Fruit fly (Drosophila melanogaster) whole organism, embryonic: Measurements from ENCODE around the gene CG7006.

Experiments
- CG10209 ChIP-seq: fragments of 200-800 bp; sonication (Bioruptor generic); optimal IDR thresholded peaks from 3 replicates; lab custom pipeline; 2017; ENCODE audit warnings: missing biosample characterization, mild to moderate bottlenecking, missing genetic modification characterization, missing genetic modification reagents
- CG10565 ChIP-seq: fragments of 200-800 bp; sonication (Bioruptor generic); optimal IDR thresholded peaks from 3 replicates; lab custom pipeline; 2016; ENCODE audit warnings: missing biosample characterization, mild to moderate bottlenecking, missing genetic modification characterization
- CG11085 ChIP-seq: fragments of 200-800 bp; sonication (Bioruptor generic); IDR thresholded peaks from 2 replicates; pipeline ENCODE4 v1.3.6; 2022; ENCODE audit warnings: missing biosample characterization, missing genetic modification characterization
- CG11093 ChIP-seq: fragments of 200-800 bp; sonication (Bioruptor generic); IDR thresholded peaks from 3 replicates; pipeline ENCODE4 v1.3.6; 2022; ENCODE audit warnings: missing biosample characterization, missing genetic modification characterization
- CG12155 ChIP-seq: fragments of 200-800 bp; sonication (Bioruptor generic); optimal IDR thresholded peaks from 3 replicates; lab custom pipeline; 2016; ENCODE audit warnings: missing biosample characterization, missing genetic modification characterization
- CG17802 ChIP-seq: fragments of 200-800 bp; sonication (Bioruptor generic); optimal IDR thresholded peaks from 2 replicates; lab custom pipeline; 2018; ENCODE audit warnings: missing biosample characterization, mild to moderate bottlenecking, missing genetic modification characterization, moderate library complexity
- CG18764 ChIP-seq: fragments of 200-800 bp; sonication (Bioruptor generic); optimal IDR thresholded peaks from 3 replicates; lab custom pipeline; 2016; ENCODE audit warnings: missing biosample characterization, missing genetic modification characterization
- CG2120 ChIP-seq: fragments of 200-800 bp; sonication (Bioruptor generic); optimal IDR thresholded peaks from 3 replicates; lab custom pipeline; 2016; ENCODE audit warnings: missing biosample characterization, missing genetic modification characterization
- CG2712 ChIP-seq: fragments of 200-800 bp; optimal IDR thresholded peaks from 3 replicates; lab custom pipeline; 2019; ENCODE audit warnings: missing biosample characterization, mild to moderate bottlenecking, missing genetic modification characterization, moderate library complexity
- CG3281 ChIP-seq: fragments of 200-800 bp; sonication (Bioruptor generic); optimal IDR thresholded peaks from 3 replicates; lab custom pipeline; 2017; ENCODE audit warnings: missing biosample characterization, mild to moderate bottlenecking, missing genetic modification characterization
- CG42726 ChIP-seq: fragments of 200-800 bp; sonication (Bioruptor generic); IDR thresholded peaks from 2 replicates; pipeline ENCODE4 v1.3.6; 2022; ENCODE audit warnings: missing biosample characterization, missing genetic modification characterization; ENCODE audit not compliant: partially characterized antibody
- CG4328 ChIP-seq: fragments of 200-800 bp; sonication (Bioruptor generic); optimal IDR thresholded peaks from 3 replicates; lab custom pipeline; 2017; ENCODE audit warnings: missing biosample characterization, missing genetic modification reagents, missing genetic modification characterization
- CG4854 ChIP-seq: fragments of 200-800 bp; sonication (Bioruptor generic); optimal IDR thresholded peaks from 2 replicates; lab custom pipeline; 2016; ENCODE audit warnings: missing biosample characterization, missing genetic modification characterization, inconsistent platforms
- CG6813 ChIP-seq: fragments of 200-800 bp; sonication (Bioruptor generic); optimal IDR thresholded peaks from 2 replicates; lab custom pipeline; 2017; ENCODE audit warnings: missing biosample characterization, missing genetic modification characterization, mild to moderate bottlenecking, moderate library complexity, missing genetic modification reagents
- CG7271 ChIP-seq: fragments of 200-800 bp; sonication (Bioruptor generic); optimal IDR thresholded peaks from 2 replicates; lab custom pipeline; 2018; ENCODE audit warnings: missing biosample characterization, mild to moderate bottlenecking, missing genetic modification characterization, moderate library complexity
- CG7745 ChIP-seq: fragments of 200-800 bp; sonication (Bioruptor generic); optimal IDR thresholded peaks from 2 replicates; lab custom pipeline; 2018; ENCODE audit warnings: missing biosample characterization, mild to moderate bottlenecking, missing genetic modification characterization, moderate library complexity
- CG7928 ChIP-seq: fragments of 200-800 bp; sonication (Bioruptor generic); optimal IDR thresholded peaks from 2 replicates; lab custom pipeline; 2017; ENCODE audit warnings: missing biosample characterization, mild to moderate bottlenecking, missing genetic modification characterization
- CG8281 ChIP-seq: fragments of 200-800 bp; sonication (Bioruptor generic); optimal IDR thresholded peaks from 2 replicates; lab custom pipeline; 2018; ENCODE audit warnings: missing biosample characterization, mild to moderate bottlenecking, missing genetic modification characterization, moderate library complexity
- Drgx ChIP-seq: fragments of 200-800 bp; sonication (Bioruptor generic); IDR thresholded peaks from 2 replicates; pipeline ENCODE4 v1.3.6; 2022; ENCODE audit warnings: missing biosample characterization, missing genetic modification characterization
- Fer3 ChIP-seq: fragments of 200-800 bp; sonication (Bioruptor generic); optimal IDR thresholded peaks from 2 replicates; lab custom pipeline; 2018; ENCODE audit warnings: missing biosample characterization, mild to moderate bottlenecking, missing genetic modification characterization, moderate library complexity
- HmgD ChIP-seq: fragments of 200-800 bp; sonication (Bioruptor generic); optimal IDR thresholded peaks from 3 replicates; lab custom pipeline; 2016; ENCODE audit warnings: missing biosample characterization, missing genetic modification characterization
- MBD-R2 ChIP-seq: fragments of 200-800 bp; sonication (Bioruptor generic); IDR thresholded peaks from 2 replicates; pipeline ENCODE4 v1.3.6; 2022; ENCODE audit warnings: missing biosample characterization, missing genetic modification characterization
- MESR4 ChIP-seq: fragments of 200-800 bp; sonication (Bioruptor generic); optimal IDR thresholded peaks from 2 replicates; lab custom pipeline; 2018; ENCODE audit warnings: missing biosample characterization, mild to moderate bottlenecking, missing genetic modification characterization, moderate library complexity
- MTF-1 ChIP-seq: fragments of 200-800 bp; sonication (Bioruptor generic); optimal IDR thresholded peaks from 2 replicates; lab custom pipeline; 2018; ENCODE audit warnings: missing biosample characterization, mild to moderate bottlenecking, missing genetic modification characterization, borderline replicate concordance
- Nf-YA ChIP-seq: fragments of 200-800 bp; sonication (Bioruptor generic); IDR thresholded peaks from 2 replicates; pipeline ENCODE4 v1.3.6; 2022; ENCODE audit warnings: missing biosample characterization, missing genetic modification characterization
- Oaz ChIP-seq: fragments of 200-800 bp; sonication (Bioruptor generic); IDR thresholded peaks from 2 replicates; pipeline ENCODE4 v1.3.6; 2022; ENCODE audit warnings: missing biosample characterization, missing genetic modification characterization
- Opbp ChIP-seq: fragments of 200-800 bp; sonication (Bioruptor generic); IDR thresholded peaks from 3 replicates; pipeline ENCODE4 v1.3.6; 2022; ENCODE audit warnings: missing biosample characterization, missing genetic modification characterization; ENCODE audit not compliant: partially characterized antibody
- Rfx ChIP-seq: fragments of 200-800 bp; sonication (Bioruptor generic); IDR thresholded peaks from 2 replicates; pipeline ENCODE4 v1.3.6; 2022; ENCODE audit warnings: missing biosample characterization, missing genetic modification characterization
- Six4 ChIP-seq: fragments of 200-800 bp; sonication (Bioruptor generic); optimal IDR thresholded peaks from 2 replicates; lab custom pipeline; 2016; ENCODE audit warnings: missing biosample characterization, missing genetic modification characterization
- Sry-β ChIP-seq: fragments of 200-800 bp; sonication (Bioruptor generic); optimal IDR thresholded peaks from 2 replicates; lab custom pipeline; 2018; ENCODE audit warnings: missing biosample characterization, mild to moderate bottlenecking, missing genetic modification characterization, moderate library complexity
- Taf1 ChIP-seq: fragments of 200-800 bp; sonication (Bioruptor generic); IDR thresholded peaks from 2 replicates; pipeline ENCODE4 v1.3.6; 2022; ENCODE audit warnings: missing biosample characterization, missing genetic modification characterization
- Trl ChIP-seq, 3 experiments: fragments of >200 bp in 2 of 3; fragments of 200-800 bp in 1 of 3; sonication (Bioruptor generic) in 1 of 3; optimal IDR thresholded peaks; 2 replicates in 1 of 3; 3 replicates in 2 of 3; lab custom pipeline; 2016 to 2017; ENCODE audit warnings: missing biosample characterization in 1 of 3, missing genetic modification characterization in 1 of 3
- Usf ChIP-seq: fragments of 200-800 bp; sonication (Bioruptor generic); optimal IDR thresholded peaks from 2 replicates; lab custom pipeline; 2017; ENCODE audit warnings: missing genotype, missing biosample characterization, missing genetic modification characterization
- bowl ChIP-seq: fragments of 200-800 bp; sonication (Bioruptor generic); IDR thresholded peaks from 2 replicates; pipeline ENCODE4 v1.3.6; 2022; ENCODE audit warnings: missing biosample characterization, missing genetic modification characterization
- ci ChIP-seq: fragments of 200-800 bp; sonication (Bioruptor generic); IDR thresholded peaks from 3 replicates; pipeline ENCODE4 v1.3.6; 2022; ENCODE audit warnings: missing biosample characterization, missing genetic modification characterization
- gem ChIP-seq: fragments of 200-800 bp; sonication (Bioruptor generic); optimal IDR thresholded peaks from 2 replicates; lab custom pipeline; 2019; ENCODE audit warnings: missing biosample characterization, mild to moderate bottlenecking, missing genetic modification characterization, moderate library complexity
- jing ChIP-seq: fragments of 200-800 bp; sonication (Bioruptor generic); optimal IDR thresholded peaks from 2 replicates; lab custom pipeline; 2018; ENCODE audit warnings: missing biosample characterization, mild to moderate bottlenecking, missing genetic modification characterization
- nmo ChIP-seq: fragments of 200-800 bp; sonication (Bioruptor generic); optimal IDR thresholded peaks from 2 replicates; lab custom pipeline; 2018; ENCODE audit warnings: missing biosample characterization, mild to moderate bottlenecking, missing genetic modification characterization, moderate library complexity
- pan ChIP-seq, 4 experiments: fragments of >200 bp in 3 of 4; fragments of 200-800 bp in 1 of 4; sonication (Bioruptor generic) in 1 of 4; optimal IDR thresholded peaks in 3 of 4; IDR thresholded peaks in 1 of 4; 2 replicates each; pipeline versions ENCODE4 v1.3.6 to Lab custom; 2017 to 2022; ENCODE audit warnings: missing biosample characterization in 2 of 4, missing genetic modification characterization in 2 of 4, mixed read lengths in 1 of 4
- pb ChIP-seq: fragments of 200-800 bp; sonication (Bioruptor generic); optimal IDR thresholded peaks from 3 replicates; lab custom pipeline; 2016; ENCODE audit warnings: missing biosample characterization, missing genetic modification characterization
- pfk ChIP-seq: fragments of 200-800 bp; sonication (Bioruptor generic); optimal IDR thresholded peaks from 2 replicates; lab custom pipeline; 2018; ENCODE audit warnings: missing biosample characterization, mild to moderate bottlenecking, missing genetic modification characterization, moderate library complexity
- pros ChIP-seq: fragments of 200-800 bp; sonication (Bioruptor generic); optimal IDR thresholded peaks from 3 replicates; lab custom pipeline; 2019; ENCODE audit warnings: missing biosample characterization, mild to moderate bottlenecking, missing genetic modification characterization, moderate library complexity
- psq ChIP-seq: fragments of 200-800 bp; sonication (Bioruptor generic); optimal IDR thresholded peaks from 2 replicates; lab custom pipeline; 2017; ENCODE audit warnings: missing biosample characterization, missing genetic modification characterization
- pum ChIP-seq: fragments of 200-800 bp; sonication (Bioruptor generic); optimal IDR thresholded peaks from 2 replicates; lab custom pipeline; 2016; ENCODE audit warnings: missing biosample characterization, missing genetic modification characterization
- rib ChIP-seq: fragments of 200-800 bp; sonication (Bioruptor generic); IDR thresholded peaks from 2 replicates; pipeline ENCODE4 v1.3.6; 2022; ENCODE audit warnings: missing biosample characterization, missing genetic modification characterization
- sd ChIP-seq: fragments of 200-800 bp; sonication (Bioruptor generic); optimal IDR thresholded peaks from 3 replicates; lab custom pipeline; 2018; ENCODE audit warnings: missing biosample characterization, mild to moderate bottlenecking, missing genetic modification characterization, moderate library complexity
- ssp ChIP-seq: fragments of 200-800 bp; sonication (Bioruptor generic); IDR thresholded peaks from 2 replicates; pipeline ENCODE4 v1.3.6; 2022; ENCODE audit warnings: missing biosample characterization, missing genetic modification characterization
- trem ChIP-seq: fragments of 200-800 bp; optimal IDR thresholded peaks from 3 replicates; lab custom pipeline; 2019; ENCODE audit warnings: missing biosample characterization, mild to moderate bottlenecking, missing genetic modification characterization, moderate library complexity
- zen2 ChIP-seq: fragments of 200-800 bp; sonication (Bioruptor generic); IDR thresholded peaks from 3 replicates; pipeline ENCODE4 v1.3.6; 2022; ENCODE audit warnings: missing biosample characterization, missing genetic modification characterization; ENCODE audit not compliant: partially characterized antibody

Gene CG7006

dm6 chr3R:24850420-24850819, at the start of gene CG7006 (continued):
- TF ChIP-seq CG6813 = no peak
- TF ChIP-seq CG10209 (GFP tag; lab: Kevin White, UChicago) = peak; percentile 71
- peak; percentile 81 for TF ChIP-seq MBD-R2 (GFP tag; lab: Robert Waterston, UW)
- TF ChIP-seq pb (GFP tag; lab: Kevin White, UChicago) = peak; percentile 44
- TF ChIP-seq MESR4 (GFP tag; lab: Kevin White, UChicago) = peak; percentile 72
- TF ChIP-seq CG7928 (GFP tag; lab: Kevin White, UChicago) = peak; percentile 29
- TF ChIP-seq HmgD = peak; percentile 76
- TF ChIP-seq psq = peak; percentile 8
- peak; percentile 65 for TF ChIP-seq CG4854 (GFP tag; lab: Kevin White, UChicago)
- no peak for TF ChIP-seq CG10565 (GFP tag; lab: Kevin White, UChicago)
- TF ChIP-seq CG12155 (GFP tag; lab: Kevin White, UChicago) = peak; percentile 85
- TF ChIP-seq Sry-β (GFP tag; lab: Kevin White, UChicago) = no peak
- peak; percentile 58 for TF ChIP-seq pum (GFP tag; lab: Kevin White, UChicago)
- TF ChIP-seq CG7745 (tag; lab: Kevin White, UChicago) = no peak
- TF ChIP-seq nmo (GFP tag; lab: Kevin White, UChicago) = peak; percentile 59
- TF ChIP-seq Drgx = no peak
- TF ChIP-seq MTF-1 (GFP tag; lab: Kevin White, UChicago) = no peak
- no peak for TF ChIP-seq CG2712 (tag; lab: Kevin White, UChicago)
- TF ChIP-seq CG8281 = no peak
- TF ChIP-seq CG11085 (GFP tag; lab: Robert Waterston, UW) = peak; percentile 66
- peak; percentile 68 for TF ChIP-seq Fer3 (tag; lab: Kevin White, UChicago)
- peak; percentile 73 for TF ChIP-seq CG18764 (GFP tag; lab: Kevin White, UChicago)
- TF ChIP-seq gem (tag; lab: Kevin White, UChicago) = no peak
- TF ChIP-seq Nf-YA (GFP tag; lab: Robert Waterston, UW) = no peak
- TF ChIP-seq CG2120 (GFP tag; lab: Kevin White, UChicago) = peak; percentile 94
- TF ChIP-seq Six4 (GFP tag; lab: Kevin White, UChicago) = peak; percentile 35
- peak; percentile 55 for TF ChIP-seq Usf (GFP tag; lab: Kevin White, UChicago)
- no peak for TF ChIP-seq pfk
- TF ChIP-seq jing (GFP tag; lab: Kevin White, UChicago) = no peak
- no peak for TF ChIP-seq Oaz (GFP tag; lab: Robert Waterston, UW)
- 0 out of 2 replicates have a peak, but pooled peaks have one; percentile 33 for TF ChIP-seq rib (GFP tag; lab: Robert Waterston, UW)
- TF ChIP-seq pan (optimal IDR thresholded peaks at IDR 0.05; lab: Kevin White, UChicago) = no peak
- TF ChIP-seq pan (GFP tag; optimal IDR thresholded peaks at IDR 0.05 in 1 of 2, IDR thresholded peaks at IDR 0.05 in 1 of 2) = peak in 1 of 2 experiments; percentile 60
- TF ChIP-seq trem (tag; lab: Kevin White, UChicago) = peak; percentile 74
- peak; percentile 46 for TF ChIP-seq CG4328 (GFP tag; lab: Kevin White, UChicago)
- no peak for TF ChIP-seq Trl (optimal IDR thresholded peaks at IDR 0.05; lab: Kevin White, UChicago)
- peak; percentile 82 for TF ChIP-seq Trl (GFP tag; optimal IDR thresholded peaks at IDR 0.05; lab: Kevin White, UChicago)
- peak; percentile 52; the same call in 1 of the 2 replicates for TF ChIP-seq ssp (GFP tag; lab: Robert Waterston, UW)
- no peak; the same call in 2 of the 3 replicates for TF ChIP-seq zen2 (GFP tag; lab: Robert Waterston, UW)
- no peak for TF ChIP-seq CG3281 (GFP tag; lab: Kevin White, UChicago)
- peak; percentile 77 for TF ChIP-seq ci (GFP tag; lab: Robert Waterston, UW)
- TF ChIP-seq Taf1 = peak; percentile 41; the same call in 1 of the 2 replicates
- TF ChIP-seq Opbp (GFP tag; lab: Robert Waterston, UW) = peak; percentile 87
- TF ChIP-seq sd (tag; lab: Kevin White, UChicago) = no peak
- no peak for TF ChIP-seq pros (GFP tag; lab: Kevin White, UChicago)
- no peak for TF ChIP-seq bowl
- TF ChIP-seq CG11093 (GFP tag; lab: Robert Waterston, UW) = no peak
- TF ChIP-seq CG17802 (tag; lab: Kevin White, UChicago) = peak; percentile 36
- TF ChIP-seq CG7271 (tag; lab: Kevin White, UChicago) = peak; percentile 2
- peak; percentile 61 for TF ChIP-seq CG42726 (GFP tag; lab: Robert Waterston, UW)
- peak; percentile 93 for TF ChIP-seq Rfx (GFP tag; lab: Robert Waterston, UW)
